Fruit fly (Drosophila melanogaster): Measurements from ENCODE around the gene AdamTS-A.

DNA sequence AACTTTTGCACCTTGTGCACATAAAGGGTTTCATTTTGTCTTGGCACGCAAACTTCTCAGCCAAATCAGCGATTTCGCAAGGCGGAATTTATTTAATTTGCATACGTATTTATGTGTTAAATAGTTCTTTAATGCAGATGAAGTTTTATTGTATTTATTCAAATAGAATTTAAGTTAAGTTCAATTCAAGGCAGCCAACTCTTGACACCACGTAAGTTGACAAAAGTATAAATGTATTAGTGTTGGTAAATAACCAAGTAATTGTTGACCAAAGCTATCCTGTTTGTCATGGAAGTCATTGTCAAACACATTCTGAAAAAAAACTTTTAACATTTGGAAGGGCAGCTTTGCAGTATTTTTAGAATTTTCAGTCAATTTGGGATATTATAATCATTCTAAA is 18.3 kb upstream of the AdamTS-A start, which contains the start of gene maca:
- TF ChIP-seq CG10348 (GFP tag; IDR thresholded peaks at IDR 0.05) (no peak), Snoo (tag; optimal IDR thresholded peaks at IDR 0.05) (no peak), CG34367 (tag; optimal IDR thresholded peaks at IDR 0.05) (no peak), Pif1A (GFP tag; optimal IDR thresholded peaks at IDR 0.05) (no peak), CG15710 (tag; optimal IDR thresholded peaks at IDR 0.05) (no peak), Pif1B (GFP tag; optimal IDR thresholded peaks at IDR 0.05) (no peak), CG17806 (tag; optimal IDR thresholded peaks at IDR 0.05) (no peak), CG8159 (tag; optimal IDR thresholded peaks at IDR 0.05) (no peak)
